Worm (Caenorhabditis elegans) whole organism, young adult: ENCODE results near the gene sru-35.

Experiments used
- him-1 ChIP-seq: sonication (generic microtip); optimal IDR thresholded peaks from 2 replicates; lab custom pipeline; 2016; ENCODE audit warnings: missing genotype, missing genetic modification reagents, missing genetic modification characterization, missing compliant biosample characterization
- snpc-4 ChIP-seq, 5 experiments: fragments of 150-350 bp in 1 of 5; sonication (generic microtip) in 4 of 5; optimal IDR thresholded peaks; 2 replicates each; lab custom pipeline; 2014 to 2018; ENCODE audit warnings: missing genetic modification characterization in 5 of 5, missing biosample characterization in 3 of 5, antibody characterized with exemption in 2 of 5, mild to moderate bottlenecking in 2 of 5, missing compliant biosample characterization in 2 of 5, missing genotype in 2 of 5, moderate library complexity in 2 of 5, missing genetic modification reagents in 1 of 5
- unc-130 ChIP-seq: sonication (generic microtip); optimal IDR thresholded peaks from 2 replicates; lab custom pipeline; 2016; ENCODE audit warnings: missing genetic modification reagents, missing genetic modification characterization, missing compliant biosample characterization

ce11 chrIV:8816029-8816428 is 26.0 kb upstream of the sru-35 start, which contains the start of gene grsp-2:
- no peak for TF ChIP-seq snpc-4 (GFP tag; optimal IDR thresholded peaks at IDR 0.05; lab: Kevin White, UChicago)
- no peak for TF ChIP-seq snpc-4 (tag; optimal IDR thresholded peaks at IDR 0.05; lab: Kevin White, UChicago)
- TF ChIP-seq him-1 (tag; lab: Kevin White, UChicago), result no peak
- no peak for TF ChIP-seq unc-130 (GFP tag; lab: Kevin White, UChicago)
